Fruit fly (Drosophila melanogaster) whole organism, embryonic: ENCODE measurements around the gene CG8006.

Experiments used
- Abd-B ChIP-seq: fragments of 200-800 bp; sonication (Bioruptor generic); optimal IDR thresholded peaks from 2 replicates; lab custom pipeline; 2018; ENCODE audit warnings: missing biosample characterization, mild to moderate bottlenecking, missing genetic modification characterization, moderate library complexity
- Bgb ChIP-seq: fragments of 200-800 bp; sonication (Bioruptor generic); IDR thresholded peaks from 2 replicates; pipeline ENCODE4 v1.3.6; 2022; ENCODE audit warnings: missing biosample characterization, missing genetic modification characterization; ENCODE audit not compliant: partially characterized antibody
- CG1024 ChIP-seq: fragments of 200-800 bp; sonication (Bioruptor generic); IDR thresholded peaks from 2 replicates; pipeline ENCODE4 v1.3.6; 2022; ENCODE audit warnings: missing biosample characterization, missing genetic modification characterization
- CG10274 ChIP-seq: fragments of 200-800 bp; sonication (Bioruptor generic); optimal IDR thresholded peaks from 3 replicates; lab custom pipeline; 2017; ENCODE audit warnings: missing biosample characterization, mild to moderate bottlenecking, missing genetic modification characterization
- CG10321 ChIP-seq: fragments of 200-800 bp; sonication (Bioruptor generic); IDR thresholded peaks from 2 replicates; pipeline ENCODE4 v1.3.6; 2022; ENCODE audit warnings: missing biosample characterization, missing genetic modification characterization
- CG10543 ChIP-seq: fragments of 200-800 bp; sonication (Bioruptor generic); optimal IDR thresholded peaks from 3 replicates; lab custom pipeline; 2017; ENCODE audit warnings: missing biosample characterization, mild to moderate bottlenecking, missing genetic modification characterization, moderate library complexity
- CG11398 ChIP-seq: fragments of 200-800 bp; sonication (Bioruptor generic); optimal IDR thresholded peaks from 2 replicates; lab custom pipeline; 2016; ENCODE audit warnings: missing biosample characterization, missing genetic modification characterization
- CG11723 ChIP-seq: fragments of 200-800 bp; sonication (Bioruptor generic); optimal IDR thresholded peaks from 2 replicates; lab custom pipeline; 2017; ENCODE audit warnings: missing biosample characterization, mild to moderate bottlenecking, missing genetic modification characterization
- CG12942 ChIP-seq: fragments of 200-800 bp; sonication (Bioruptor generic); optimal IDR thresholded peaks from 3 replicates; lab custom pipeline; 2016; ENCODE audit warnings: missing biosample characterization, missing genetic modification characterization
- CG14667 ChIP-seq: fragments of 200-800 bp; sonication (Bioruptor generic); IDR thresholded peaks from 2 replicates; pipeline ENCODE4 v1.3.6; 2022; ENCODE audit warnings: missing biosample characterization, missing genetic modification characterization
- CG2202 ChIP-seq: fragments of 200-800 bp; sonication (Bioruptor generic); optimal IDR thresholded peaks from 2 replicates; lab custom pipeline; 2018; ENCODE audit warnings: missing biosample characterization, mild to moderate bottlenecking, missing genetic modification characterization
- CG2678 ChIP-seq: fragments of 200-800 bp; sonication (Bioruptor generic); optimal IDR thresholded peaks from 3 replicates; lab custom pipeline; 2019; ENCODE audit warnings: missing biosample characterization, mild to moderate bottlenecking, missing genetic modification characterization, moderate library complexity
- CG31224 ChIP-seq: fragments of 200-800 bp; sonication (Bioruptor generic); IDR thresholded peaks from 2 replicates; pipeline ENCODE4 v1.3.6; 2022; ENCODE audit warnings: missing biosample characterization, missing genetic modification characterization
- CG31441 ChIP-seq: fragments of 200-800 bp; sonication (Bioruptor generic); IDR thresholded peaks from 2 replicates; pipeline ENCODE4 v1.3.6; 2022; ENCODE audit warnings: missing biosample characterization, missing genetic modification characterization
- CG3726 ChIP-seq: fragments of 200-800 bp; sonication (Bioruptor generic); IDR thresholded peaks from 3 replicates; pipeline ENCODE4, ENCODE4 v1.3.6; 2022; ENCODE audit warnings: missing biosample characterization, missing genetic modification characterization
- CG6254 ChIP-seq: fragments of 200-800 bp; sonication (Bioruptor generic); optimal IDR thresholded peaks from 3 replicates; lab custom pipeline; 2017; ENCODE audit warnings: mild to moderate bottlenecking, missing biosample characterization, missing genetic modification reagents, missing genetic modification characterization
- CG9437 ChIP-seq: fragments of 200-800 bp; sonication (Bioruptor generic); optimal IDR thresholded peaks from 2 replicates; lab custom pipeline; 2018; ENCODE audit warnings: missing biosample characterization, mild to moderate bottlenecking, missing genetic modification characterization
- CG9797 ChIP-seq: fragments of 200-800 bp; sonication (Bioruptor generic); optimal IDR thresholded peaks from 3 replicates; lab custom pipeline; 2018; ENCODE audit warnings: missing biosample characterization, mild to moderate bottlenecking, missing genetic modification characterization
- CrebB ChIP-seq: fragments of 200-800 bp; sonication (Bioruptor generic); optimal IDR thresholded peaks from 3 replicates; lab custom pipeline; 2018; ENCODE audit warnings: missing biosample characterization, mild to moderate bottlenecking, missing genetic modification characterization
- D19A ChIP-seq: fragments of 200-800 bp; optimal IDR thresholded peaks from 3 replicates; lab custom pipeline; 2019; ENCODE audit warnings: missing biosample characterization, mild to moderate bottlenecking, missing genetic modification characterization, moderate library complexity
- Dfd ChIP-seq, 2 experiments: fragments of >200 bp; optimal IDR thresholded peaks; 2 replicates each; lab custom pipeline; 2017; ENCODE audit warnings: missing biosample characterization in 2 of 2, missing genetic modification characterization in 2 of 2
- GATAe ChIP-seq: fragments of 200-800 bp; sonication (Bioruptor generic); conservative IDR thresholded peaks from 2 replicates; pipeline ENCODE4 v1.3.6; 2022; ENCODE audit warnings: missing biosample characterization, missing genetic modification characterization
- HLH3B ChIP-seq: fragments of 200-800 bp; sonication (Bioruptor generic); IDR thresholded peaks from 2 replicates; pipeline ENCODE4 v1.3.6; 2022; ENCODE audit warnings: missing biosample characterization, missing genetic modification characterization
- Hr39 ChIP-seq: fragments of >200 bp; optimal IDR thresholded peaks from 2 replicates; lab custom pipeline; 2017
- Kr ChIP-seq: fragments of 200-800 bp; sonication (Bioruptor generic); optimal IDR thresholded peaks from 2 replicates; lab custom pipeline; 2017; ENCODE audit warnings: missing biosample characterization, mild to moderate bottlenecking, missing genetic modification characterization
- MESR4 ChIP-seq: fragments of 200-800 bp; sonication (Bioruptor generic); optimal IDR thresholded peaks from 2 replicates; lab custom pipeline; 2018; ENCODE audit warnings: missing biosample characterization, mild to moderate bottlenecking, missing genetic modification characterization, moderate library complexity
- NC2α ChIP-seq: fragments of 200-800 bp; sonication (Bioruptor generic); optimal IDR thresholded peaks from 2 replicates; lab custom pipeline; 2016; ENCODE audit warnings: missing biosample characterization, missing genetic modification characterization
- Xbp1 ChIP-seq: fragments of 200-800 bp; sonication (Bioruptor generic); optimal IDR thresholded peaks from 3 replicates; lab custom pipeline; 2016; ENCODE audit warnings: missing biosample characterization, mild to moderate bottlenecking, missing genetic modification characterization
- Xrp1 ChIP-seq: fragments of 200-800 bp; sonication (Bioruptor generic); IDR thresholded peaks from 2 replicates; pipeline ENCODE4 v1.3.6; 2022; ENCODE audit warnings: missing biosample characterization, missing genetic modification characterization
- ac ChIP-seq: fragments of 200-800 bp; sonication (Bioruptor generic); optimal IDR thresholded peaks from 3 replicates; lab custom pipeline; 2017; ENCODE audit warnings: missing biosample characterization, mild to moderate bottlenecking, missing genetic modification characterization
- aop ChIP-seq: fragments of 200-800 bp; sonication (Bioruptor generic); IDR thresholded peaks from 2 replicates; pipeline ENCODE4 v1.3.6; 2022; ENCODE audit warnings: missing biosample characterization, missing genetic modification characterization
- corto ChIP-seq: fragments of 200-800 bp; sonication (Bioruptor generic); optimal IDR thresholded peaks from 2 replicates; lab custom pipeline; 2016; ENCODE audit warnings: missing biosample characterization, mild to moderate bottlenecking, missing genetic modification characterization, moderate library complexity
- cwo ChIP-seq: fragments of 200-800 bp; sonication (Bioruptor generic); optimal IDR thresholded peaks from 3 replicates; lab custom pipeline; 2017; ENCODE audit warnings: missing biosample characterization, missing genetic modification characterization, mild to moderate bottlenecking, moderate library complexity, missing genetic modification reagents
- dmrt11E ChIP-seq: fragments of 200-800 bp; sonication (Bioruptor generic); optimal IDR thresholded peaks from 3 replicates; lab custom pipeline; 2018; ENCODE audit warnings: missing biosample characterization, mild to moderate bottlenecking, missing genetic modification characterization, moderate library complexity
- emc ChIP-seq: fragments of 200-800 bp; sonication (Bioruptor generic); optimal IDR thresholded peaks from 2 replicates; lab custom pipeline; 2016; ENCODE audit warnings: missing biosample characterization, missing genetic modification characterization
- gce ChIP-seq: fragments of 200-800 bp; sonication (Bioruptor generic); IDR thresholded peaks from 3 replicates; pipeline ENCODE4 v1.3.6; 2022; ENCODE audit warnings: missing biosample characterization, missing genetic modification characterization
- grau ChIP-seq: fragments of 200-800 bp; optimal IDR thresholded peaks from 3 replicates; lab custom pipeline; 2019; ENCODE audit warnings: missing biosample characterization, mild to moderate bottlenecking, missing genetic modification characterization, moderate library complexity
- gro ChIP-seq: fragments of 200-800 bp; sonication (Bioruptor generic); optimal IDR thresholded peaks from 2 replicates; lab custom pipeline; 2016; ENCODE audit warnings: missing biosample characterization, missing genetic modification characterization
- ham ChIP-seq: fragments of 200-800 bp; sonication (Bioruptor generic); IDR thresholded peaks from 2 replicates; pipeline ENCODE4 v1.3.6; 2022; ENCODE audit warnings: missing biosample characterization, missing genetic modification characterization
- hbn ChIP-seq: fragments of 200-800 bp; sonication (Bioruptor generic); IDR thresholded peaks from 2 replicates; pipeline ENCODE4 v1.3.6; 2022; ENCODE audit warnings: missing biosample characterization, missing genetic modification characterization; ENCODE audit not compliant: partially characterized antibody
- lilli ChIP-seq: fragments of 200-800 bp; sonication (Bioruptor generic); optimal IDR thresholded peaks from 3 replicates; lab custom pipeline; 2016; ENCODE audit warnings: missing biosample characterization, missing genetic modification characterization
- maf-S ChIP-seq: fragments of 200-800 bp; sonication (Bioruptor generic); optimal IDR thresholded peaks from 2 replicates; lab custom pipeline; 2016; ENCODE audit warnings: missing biosample characterization, missing genetic modification characterization
- nerfin-1 ChIP-seq: fragments of 200-800 bp; sonication (Bioruptor generic); optimal IDR thresholded peaks from 3 replicates; lab custom pipeline; 2019; ENCODE audit warnings: missing biosample characterization, mild to moderate bottlenecking, missing genetic modification characterization, moderate library complexity
- sd ChIP-seq: fragments of 200-800 bp; sonication (Bioruptor generic); optimal IDR thresholded peaks from 3 replicates; lab custom pipeline; 2018; ENCODE audit warnings: missing biosample characterization, mild to moderate bottlenecking, missing genetic modification characterization, moderate library complexity
- slp2 ChIP-seq: fragments of 200-800 bp; sonication (Bioruptor generic); optimal IDR thresholded peaks from 2 replicates; lab custom pipeline; 2016; ENCODE audit warnings: missing biosample characterization, missing genetic modification characterization
- tin ChIP-seq: fragments of 200-800 bp; sonication (Bioruptor generic); optimal IDR thresholded peaks from 3 replicates; lab custom pipeline; 2016; ENCODE audit warnings: missing biosample characterization, missing genetic modification characterization
- zen ChIP-seq: fragments of 200-800 bp; sonication (Bioruptor generic); optimal IDR thresholded peaks from 3 replicates; lab custom pipeline; 2018; ENCODE audit warnings: missing biosample characterization, mild to moderate bottlenecking, missing genetic modification characterization, moderate library complexity
- zen2 ChIP-seq: fragments of 200-800 bp; sonication (Bioruptor generic); IDR thresholded peaks from 3 replicates; pipeline ENCODE4 v1.3.6; 2022; ENCODE audit warnings: missing biosample characterization, missing genetic modification characterization; ENCODE audit not compliant: partially characterized antibody
- zfh1 ChIP-seq: fragments of 200-800 bp; sonication (Bioruptor generic); IDR thresholded peaks from 3 replicates; pipeline ENCODE4 v1.3.6; 2022; ENCODE audit warnings: missing biosample characterization, missing genetic modification characterization

The CG8006 gene

DNA sequence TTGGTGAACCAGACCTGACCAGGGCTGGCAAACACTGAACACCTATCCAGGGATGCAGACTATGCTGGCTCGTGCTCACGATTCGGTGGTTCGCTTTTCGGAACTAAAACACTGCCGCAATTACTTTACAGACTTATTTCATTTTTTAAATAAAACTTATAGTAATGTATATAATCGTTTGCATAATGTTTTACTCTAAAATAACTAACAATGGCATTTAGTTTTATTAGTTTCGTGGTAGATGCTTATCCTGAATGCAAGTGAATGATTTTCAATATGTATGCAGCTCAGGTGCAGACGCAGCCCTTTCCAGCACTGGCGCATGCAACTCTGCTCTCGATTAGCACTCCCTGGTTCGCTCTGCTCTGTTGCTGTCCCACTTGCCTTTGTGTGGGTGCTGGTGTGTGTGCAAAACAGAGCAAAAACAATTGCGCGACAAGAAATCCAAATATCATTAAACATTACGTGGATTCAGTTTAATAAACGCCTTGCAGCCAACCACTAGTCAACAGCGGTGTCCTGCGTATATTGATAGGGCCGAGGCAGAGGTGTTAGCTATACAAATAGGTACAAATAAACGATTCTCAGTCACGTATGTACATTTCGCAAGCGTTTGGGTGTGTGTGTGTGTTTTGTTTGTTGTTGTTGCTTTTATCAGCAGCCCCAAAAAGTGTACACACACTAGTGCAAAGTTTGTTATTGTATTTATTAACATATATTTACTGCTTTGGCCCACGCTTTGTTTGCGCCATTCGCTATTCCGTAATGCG is 24.9 kb upstream of the CG8006 start, which contains the start of the genes ERR and Atg18a (continued):
- TF ChIP-seq grau (tag; lab: Kevin White, UChicago), result peak; percentile 85
- TF ChIP-seq Kr, result no peak
- TF ChIP-seq gce, result peak; percentile 48; the same call in 1 of the 3 replicates
- peak; percentile 76 for TF ChIP-seq slp2 (GFP tag; lab: Kevin White, UChicago)
- peak; percentile 49; the same call in 1 of the 2 replicates for TF ChIP-seq GATAe
- no peak for TF ChIP-seq Dfd (GFP tag; optimal IDR thresholded peaks at IDR 0.05; lab: Kevin White, UChicago)
- TF ChIP-seq CG31224 (GFP tag; lab: Robert Waterston, UW), result peak; percentile 78
- peak; percentile 13 for TF ChIP-seq CrebB (tag; lab: Kevin White, UChicago)
- peak; percentile 71 for TF ChIP-seq corto (GFP tag; lab: Kevin White, UChicago)
- no peak for TF ChIP-seq CG9437
- TF ChIP-seq CG11723 (GFP tag; lab: Kevin White, UChicago), result no peak
- TF ChIP-seq ac, result no peak
- TF ChIP-seq aop (GFP tag; lab: Robert Waterston, UW), result no peak
- peak; percentile 79 for TF ChIP-seq maf-S
- TF ChIP-seq dmrt11E (tag; lab: Kevin White, UChicago), result peak; percentile 74
- TF ChIP-seq gro (GFP tag; lab: Kevin White, UChicago), result peak; percentile 66
- TF ChIP-seq zfh1, result peak; percentile 82; the same call in 2 of the 3 replicates
- TF ChIP-seq ham (GFP tag; lab: Robert Waterston, UW), result peak; percentile 49
- TF ChIP-seq NC2α (GFP tag; lab: Kevin White, UChicago), result peak; percentile 57
- TF ChIP-seq zen2 (GFP tag; lab: Robert Waterston, UW), result no peak
- peak; percentile 74 for TF ChIP-seq zen (tag; lab: Kevin White, UChicago)
- peak; percentile 57 for TF ChIP-seq emc (GFP tag; lab: Kevin White, UChicago)
- no peak for TF ChIP-seq Hr39 (lab: Kevin White, UChicago)
- TF ChIP-seq nerfin-1, result peak; percentile 72
- peak; percentile 50 for TF ChIP-seq CG9797
- TF ChIP-seq CG2202 (tag; lab: Kevin White, UChicago), result peak; percentile 24
- TF ChIP-seq Xrp1, result peak; percentile 80
- no peak for TF ChIP-seq D19A (tag; lab: Kevin White, UChicago)
- peak; percentile 83; the same call in 1 of the 2 replicates for TF ChIP-seq CG31441 (GFP tag; lab: Robert Waterston, UW)
- no peak for TF ChIP-seq sd
- peak; percentile 81 for TF ChIP-seq CG12942 (GFP tag; lab: Kevin White, UChicago)
- TF ChIP-seq CG10321, result peak; percentile 69
- TF ChIP-seq CG1024, result peak; percentile 54; the same call in 1 of the 2 replicates
- TF ChIP-seq Bgb (GFP tag; lab: Robert Waterston, UW), result peak; percentile 34; the same call in 1 of the 2 replicates
- TF ChIP-seq Abd-B (GFP tag; lab: Kevin White, UChicago), result peak; percentile 92
- peak; percentile 92 for TF ChIP-seq Xbp1 (GFP tag; lab: Kevin White, UChicago)
- TF ChIP-seq MESR4 (GFP tag; lab: Kevin White, UChicago), result peak; percentile 82
- peak; percentile 28 for TF ChIP-seq CG10274 (GFP tag; lab: Kevin White, UChicago)
- TF ChIP-seq CG10543 (GFP tag; lab: Kevin White, UChicago), result peak; percentile 92
- peak; percentile 84 for TF ChIP-seq CG2678 (tag; lab: Kevin White, UChicago)
- TF ChIP-seq CG11398 (GFP tag; lab: Kevin White, UChicago), result peak; percentile 8
- TF ChIP-seq tin (GFP tag; lab: Kevin White, UChicago), result peak; percentile 82
- peak; percentile 84; the same call in 2 of the 3 replicates for TF ChIP-seq CG3726
- TF ChIP-seq CG6254 (GFP tag; lab: Kevin White, UChicago), result peak; percentile 34
- TF ChIP-seq hbn (GFP tag; lab: Robert Waterston, UW), result peak; percentile 50; the same call in 1 of the 2 replicates
- peak; percentile 51 for TF ChIP-seq cwo (GFP tag; lab: Kevin White, UChicago)
- peak; percentile 89 for TF ChIP-seq CG14667
- TF ChIP-seq lilli (GFP tag; lab: Kevin White, UChicago), result peak; percentile 92
- peak; percentile 80 for TF ChIP-seq HLH3B (GFP tag; lab: Robert Waterston, UW)
